Fruit fly (Drosophila melanogaster) whole organism, embryonic: ENCODE measurements around the gene SCCRO4.

Experiments
- ATbp ChIP-seq: fragments of 200-800 bp; sonication (Bioruptor generic); optimal IDR thresholded peaks from 2 replicates; lab custom pipeline; 2017; ENCODE audit warnings: missing biosample characterization, mild to moderate bottlenecking, missing genetic modification characterization, missing genetic modification reagents
- CG10147 ChIP-seq: fragments of 200-800 bp; sonication (Bioruptor generic); optimal IDR thresholded peaks from 2 replicates; lab custom pipeline; 2019; ENCODE audit warnings: missing biosample characterization, mild to moderate bottlenecking, missing genetic modification characterization, moderate library complexity
- CG10654 ChIP-seq: fragments of 200-800 bp; sonication (Bioruptor generic); optimal IDR thresholded peaks from 2 replicates; lab custom pipeline; 2016; ENCODE audit warnings: missing biosample characterization, missing genetic modification characterization
- CG11085 ChIP-seq: fragments of 200-800 bp; sonication (Bioruptor generic); IDR thresholded peaks from 2 replicates; pipeline ENCODE4 v1.3.6; 2022; ENCODE audit warnings: missing biosample characterization, missing genetic modification characterization
- CG14050 ChIP-seq: fragments of 200-800 bp; sonication (Bioruptor generic); IDR thresholded peaks from 3 replicates; pipeline ENCODE4 v1.3.6; 2022; ENCODE audit warnings: missing biosample characterization, missing genetic modification characterization
- CG15011 ChIP-seq: fragments of 200-800 bp; sonication (Bioruptor generic); optimal IDR thresholded peaks from 3 replicates; lab custom pipeline; 2018; ENCODE audit warnings: missing biosample characterization, mild to moderate bottlenecking, missing genetic modification characterization
- CG15601 ChIP-seq: fragments of 200-800 bp; sonication (Bioruptor generic); optimal IDR thresholded peaks from 3 replicates; lab custom pipeline; 2019; ENCODE audit warnings: missing biosample characterization, mild to moderate bottlenecking, missing genetic modification characterization, moderate library complexity
- CG16863 ChIP-seq: fragments of 200-800 bp; sonication (Bioruptor generic); optimal IDR thresholded peaks from 3 replicates; lab custom pipeline; 2016; ENCODE audit warnings: missing biosample characterization, missing genetic modification characterization
- CG18599 ChIP-seq: fragments of 200-800 bp; sonication (Bioruptor generic); optimal IDR thresholded peaks from 3 replicates; lab custom pipeline; 2017; ENCODE audit warnings: missing biosample characterization, missing genetic modification characterization, mild to moderate bottlenecking, moderate library complexity, missing genetic modification reagents
- CG18764 ChIP-seq: fragments of 200-800 bp; sonication (Bioruptor generic); optimal IDR thresholded peaks from 3 replicates; lab custom pipeline; 2016; ENCODE audit warnings: missing biosample characterization, missing genetic modification characterization
- CG2129 ChIP-seq: fragments of 200-800 bp; sonication (Bioruptor generic); IDR thresholded peaks from 2 replicates; pipeline ENCODE4 v1.3.6; 2022; ENCODE audit warnings: missing biosample characterization, missing genetic modification characterization; ENCODE audit not compliant: partially characterized antibody
- CG3281 ChIP-seq: fragments of 200-800 bp; sonication (Bioruptor generic); optimal IDR thresholded peaks from 3 replicates; lab custom pipeline; 2017; ENCODE audit warnings: missing biosample characterization, mild to moderate bottlenecking, missing genetic modification characterization
- CG34224 ChIP-seq: fragments of 200-800 bp; sonication (Bioruptor generic); IDR thresholded peaks from 3 replicates; pipeline ENCODE4 v1.3.6; 2022; ENCODE audit warnings: missing biosample characterization, missing genetic modification characterization; ENCODE audit not compliant: partially characterized antibody
- CG43689 ChIP-seq: fragments of 200-800 bp; sonication (Bioruptor generic); IDR thresholded peaks from 2 replicates; pipeline ENCODE4 v1.3.6; 2022; ENCODE audit warnings: missing biosample characterization, missing genetic modification characterization
- CG6854 ChIP-seq: fragments of 200-800 bp; sonication (Bioruptor generic); optimal IDR thresholded peaks from 3 replicates; lab custom pipeline; 2017; ENCODE audit warnings: missing biosample characterization, mild to moderate bottlenecking, missing genetic modification characterization
- CG7357 ChIP-seq: fragments of 200-800 bp; sonication (Bioruptor generic); IDR thresholded peaks from 3 replicates; pipeline ENCODE4 v1.3.6; 2022; ENCODE audit warnings: missing biosample characterization, missing genetic modification characterization
- CG7745 ChIP-seq: fragments of 200-800 bp; sonication (Bioruptor generic); optimal IDR thresholded peaks from 2 replicates; lab custom pipeline; 2018; ENCODE audit warnings: missing biosample characterization, mild to moderate bottlenecking, missing genetic modification characterization, moderate library complexity
- CG7963 ChIP-seq: fragments of 200-800 bp; sonication (Bioruptor generic); IDR thresholded peaks from 3 replicates; pipeline ENCODE4 v1.3.6; 2022; ENCODE audit warnings: missing biosample characterization, missing genetic modification characterization; ENCODE audit not compliant: partially characterized antibody
- CG9797 ChIP-seq: fragments of 200-800 bp; sonication (Bioruptor generic); optimal IDR thresholded peaks from 3 replicates; lab custom pipeline; 2018; ENCODE audit warnings: missing biosample characterization, mild to moderate bottlenecking, missing genetic modification characterization
- CoRest ChIP-seq: fragments of 200-800 bp; sonication (Bioruptor generic); optimal IDR thresholded peaks from 3 replicates; lab custom pipeline; 2018; ENCODE audit warnings: missing biosample characterization, mild to moderate bottlenecking, missing genetic modification characterization, moderate library complexity
- Dll ChIP-seq: fragments of 200-800 bp; sonication (Bioruptor generic); IDR thresholded peaks from 4 replicates; pipeline ENCODE4 v1.3.6; 2022; ENCODE audit warnings: missing biosample characterization, missing genetic modification characterization; ENCODE audit not compliant: partially characterized antibody
- Doc3 ChIP-seq: fragments of 200-800 bp; sonication (Bioruptor generic); IDR thresholded peaks from 3 replicates; pipeline ENCODE4 v1.3.6; 2022; ENCODE audit warnings: missing biosample characterization, missing genetic modification characterization; ENCODE audit not compliant: partially characterized antibody
- Dref ChIP-seq: fragments of 200-800 bp; sonication (Bioruptor generic); IDR thresholded peaks from 2 replicates; pipeline ENCODE4 v1.3.6; 2022; ENCODE audit warnings: missing biosample characterization, missing genetic modification characterization
- Hey ChIP-seq: fragments of 200-800 bp; sonication (Bioruptor generic); optimal IDR thresholded peaks from 3 replicates; lab custom pipeline; 2018; ENCODE audit warnings: missing biosample characterization, mild to moderate bottlenecking, missing genetic modification characterization
- HmgZ ChIP-seq: fragments of 200-800 bp; sonication (Bioruptor generic); optimal IDR thresholded peaks from 2 replicates; lab custom pipeline; 2018; ENCODE audit warnings: missing biosample characterization, mild to moderate bottlenecking, missing genetic modification characterization
- Hr51 ChIP-seq, 2 experiments: fragments of 200-800 bp; sonication (Bioruptor generic); optimal IDR thresholded peaks; 2 replicates in 1 of 2; 3 replicates in 1 of 2; lab custom pipeline; 2016 to 2018; ENCODE audit warnings: missing biosample characterization in 2 of 2, missing genetic modification characterization in 2 of 2, mild to moderate bottlenecking in 1 of 2, moderate library complexity in 1 of 2
- Hr78 ChIP-seq, 2 experiments: fragments of 200-800 bp in 1 of 2; fragments of >200 bp in 1 of 2; sonication (Bioruptor generic) in 1 of 2; optimal IDR thresholded peaks; 2 replicates each; lab custom pipeline; 2017 to 2019; ENCODE audit warnings: missing biosample characterization in 2 of 2, missing genetic modification characterization in 2 of 2, mild to moderate bottlenecking in 1 of 2, moderate library complexity in 1 of 2
- Rx ChIP-seq: fragments of 200-800 bp; sonication (Bioruptor generic); IDR thresholded peaks from 2 replicates; pipeline ENCODE4 v1.3.6; 2022; ENCODE audit warnings: missing biosample characterization, missing genetic modification characterization
- Scr ChIP-seq: fragments of 200-800 bp; sonication (Bioruptor generic); IDR thresholded peaks from 2 replicates; pipeline ENCODE4 v1.3.6; 2022; ENCODE audit warnings: missing biosample characterization, missing genetic modification characterization; ENCODE audit not compliant: partially characterized antibody
- Side ChIP-seq: fragments of 200-800 bp; sonication (Bioruptor generic); optimal IDR thresholded peaks from 2 replicates; lab custom pipeline; 2016; ENCODE audit warnings: missing biosample characterization, missing genetic modification characterization
- Sry-β ChIP-seq: fragments of 200-800 bp; sonication (Bioruptor generic); optimal IDR thresholded peaks from 2 replicates; lab custom pipeline; 2018; ENCODE audit warnings: missing biosample characterization, mild to moderate bottlenecking, missing genetic modification characterization, moderate library complexity
- Sry-δ ChIP-seq: fragments of 200-800 bp; sonication (Bioruptor generic); optimal IDR thresholded peaks from 2 replicates; lab custom pipeline; 2016; ENCODE audit warnings: missing biosample characterization, missing genetic modification characterization
- Xrp1 ChIP-seq: fragments of 200-800 bp; sonication (Bioruptor generic); IDR thresholded peaks from 2 replicates; pipeline ENCODE4 v1.3.6; 2022; ENCODE audit warnings: missing biosample characterization, missing genetic modification characterization
- ap ChIP-seq: fragments of 200-800 bp; sonication (Bioruptor generic); IDR thresholded peaks from 2 replicates; pipeline ENCODE4 v1.3.6; 2022; ENCODE audit warnings: missing biosample characterization, missing genetic modification characterization
- bowl ChIP-seq: fragments of 200-800 bp; sonication (Bioruptor generic); IDR thresholded peaks from 2 replicates; pipeline ENCODE4 v1.3.6; 2022; ENCODE audit warnings: missing biosample characterization, missing genetic modification characterization
- br ChIP-seq: fragments of >200 bp; optimal IDR thresholded peaks from 2 replicates; lab custom pipeline; 2017
- bsh ChIP-seq, 2 experiments: fragments of 200-800 bp; sonication (Bioruptor generic); optimal IDR thresholded peaks; 2 replicates each; lab custom pipeline; 2017 to 2018; ENCODE audit warnings: mild to moderate bottlenecking in 2 of 2, missing biosample characterization in 2 of 2, missing genetic modification characterization in 2 of 2, moderate library complexity in 1 of 2
- dan ChIP-seq: fragments of 200-800 bp; sonication (Bioruptor generic); IDR thresholded peaks from 2 replicates; pipeline ENCODE4 v1.3.6; 2022; ENCODE audit warnings: missing biosample characterization, missing genetic modification characterization
- ems ChIP-seq: fragments of 200-800 bp; sonication (Bioruptor generic); optimal IDR thresholded peaks from 3 replicates; lab custom pipeline; 2016; ENCODE audit warnings: missing biosample characterization, missing genetic modification characterization
- ewg ChIP-seq: fragments of 200-800 bp; sonication (Bioruptor generic); optimal IDR thresholded peaks from 3 replicates; lab custom pipeline; 2017; ENCODE audit warnings: mild to moderate bottlenecking, missing biosample characterization, missing genetic modification reagents, missing genetic modification characterization
- fd64A ChIP-seq: fragments of 200-800 bp; sonication (Bioruptor generic); optimal IDR thresholded peaks from 3 replicates; lab custom pipeline; 2018; ENCODE audit warnings: missing biosample characterization, mild to moderate bottlenecking, missing genetic modification characterization
- klu ChIP-seq: fragments of 200-800 bp; sonication (Bioruptor generic); IDR thresholded peaks from 2 replicates; pipeline ENCODE4 v1.3.6; 2022; ENCODE audit warnings: missing biosample characterization, missing genetic modification characterization
- kni ChIP-seq: fragments of 200-800 bp; sonication (Bioruptor generic); optimal IDR thresholded peaks from 3 replicates; lab custom pipeline; 2017; ENCODE audit warnings: mild to moderate bottlenecking, missing biosample characterization, missing genetic modification reagents, missing genetic modification characterization
- onecut ChIP-seq: fragments of 200-800 bp; sonication (Bioruptor generic); IDR thresholded peaks from 2 replicates; pipeline ENCODE4 v1.3.6; 2022; ENCODE audit warnings: missing biosample characterization, missing genetic modification characterization
- pzg ChIP-seq: fragments of 200-800 bp; sonication (Bioruptor generic); optimal IDR thresholded peaks from 3 replicates; lab custom pipeline; 2018; ENCODE audit warnings: missing biosample characterization, mild to moderate bottlenecking, missing genetic modification characterization, moderate library complexity
- sd ChIP-seq: fragments of 200-800 bp; sonication (Bioruptor generic); optimal IDR thresholded peaks from 3 replicates; lab custom pipeline; 2018; ENCODE audit warnings: missing biosample characterization, mild to moderate bottlenecking, missing genetic modification characterization, moderate library complexity
- sima ChIP-seq: fragments of 200-800 bp; sonication (Bioruptor generic); optimal IDR thresholded peaks from 2 replicates; lab custom pipeline; 2016; ENCODE audit warnings: missing biosample characterization, missing genetic modification characterization
- tll ChIP-seq, 2 experiments: fragments of 200-800 bp in 1 of 2; fragments of >200 bp in 1 of 2; sonication (Bioruptor generic) in 1 of 2; optimal IDR thresholded peaks; 2 replicates each; lab custom pipeline; 2017 to 2019; ENCODE audit warnings: missing biosample characterization in 2 of 2, missing genetic modification characterization in 2 of 2, mild to moderate bottlenecking in 1 of 2, moderate library complexity in 1 of 2
- z ChIP-seq: fragments of 200-800 bp; sonication (Bioruptor generic); IDR thresholded peaks from 3 replicates; pipeline ENCODE4 v1.3.6; 2022; ENCODE audit warnings: missing biosample characterization, missing genetic modification characterization
- zen ChIP-seq: fragments of 200-800 bp; sonication (Bioruptor generic); optimal IDR thresholded peaks from 3 replicates; lab custom pipeline; 2018; ENCODE audit warnings: missing biosample characterization, mild to moderate bottlenecking, missing genetic modification characterization, moderate library complexity

SCCRO4 gene

dm6 chr3L:20276615-20277014 lies 22.6 kb upstream of the SCCRO4 start (continued):
- TF ChIP-seq CoRest (peak; percentile 39), dan (GFP tag; lab: Robert Waterston, UW) (no peak), Dll (GFP tag; lab: Robert Waterston, UW) (no peak), pzg (GFP tag; lab: Kevin White, UChicago) (no peak), CG15011 (no peak), CG18764 (GFP tag; lab: Kevin White, UChicago) (no peak), CG14050 (GFP tag; lab: Robert Waterston, UW) (no peak; the same call in 2 of the 3 replicates), CG10654 (GFP tag; lab: Kevin White, UChicago) (no peak), kni (GFP tag; lab: Kevin White, UChicago) (no peak), Sry-δ (GFP tag; lab: Kevin White, UChicago) (no peak), CG43689 (no peak), CG34224 (GFP tag; lab: Robert Waterston, UW) (no peak), Side (peak; percentile 18), CG9797 (GFP tag; lab: Kevin White, UChicago) (no peak), CG6854 (GFP tag; lab: Kevin White, UChicago) (peak; percentile 15), Xrp1 (GFP tag; lab: Robert Waterston, UW) (peak; percentile 39; the same call in 1 of the 2 replicates), tll (GFP tag; optimal IDR thresholded peaks at IDR 0.05; lab: Kevin White, UChicago) (no peak), ewg (GFP tag; lab: Kevin White, UChicago) (peak; percentile 6), Dref (GFP tag; lab: Robert Waterston, UW) (no peak; the same call in 1 of the 2 replicates), CG15601 (tag; lab: Kevin White, UChicago) (no peak), Hr78 (GFP tag; optimal IDR thresholded peaks at IDR 0.05; lab: Kevin White, UChicago) (peak in 1 of 2 experiments; percentile 25), Sry-β (no peak), CG11085 (GFP tag; lab: Robert Waterston, UW) (no peak), Hey (tag; lab: Kevin White, UChicago) (no peak), zen (tag; lab: Kevin White, UChicago) (no peak), ems (GFP tag; lab: Kevin White, UChicago) (no peak), Hr51 (GFP tag; optimal IDR thresholded peaks at IDR 0.05; lab: Kevin White, UChicago) (peak; percentile 8 to 66), sima (GFP tag; lab: Kevin White, UChicago) (no peak), ATbp (GFP tag; lab: Kevin White, UChicago) (peak; percentile 51), CG7357 (no peak), br (lab: Kevin White, UChicago) (no peak), HmgZ (tag; lab: Kevin White, UChicago) (no peak), bsh (GFP tag; optimal IDR thresholded peaks at IDR 0.05; lab: Kevin White, UChicago) (no peak), z (GFP tag; lab: Robert Waterston, UW) (no peak), fd64A (GFP tag; lab: Kevin White, UChicago) (no peak), CG2129 (GFP tag; lab: Robert Waterston, UW) (no peak), Scr (GFP tag; lab: Robert Waterston, UW) (no peak), Doc3 (no peak), CG7745 (tag; lab: Kevin White, UChicago) (no peak), ap (no peak), CG18599 (GFP tag; lab: Kevin White, UChicago) (peak; percentile 79), sd (tag; lab: Kevin White, UChicago) (no peak), CG10147 (peak; percentile 7), onecut (GFP tag; lab: Robert Waterston, UW) (no peak), Rx (GFP tag; lab: Robert Waterston, UW) (no peak), CG3281 (GFP tag; lab: Kevin White, UChicago) (peak; percentile 41), CG7963 (no peak), bowl (no peak), klu (no peak), CG16863 (no peak)
